Worm (Caenorhabditis elegans) whole organism, L3 larva: ENCODE data around the gene C14C6.5.

Experiments used
- R02D3.7 ChIP-seq: fragments of 150-350 bp; optimal IDR thresholded peaks from 2 replicates; lab custom pipeline; 2014; ENCODE audit warnings: missing biosample characterization, missing genetic modification characterization
- ZK546.5 ChIP-seq: sonication (generic microtip); optimal IDR thresholded peaks from 2 replicates; lab custom pipeline; 2017; ENCODE audit warnings: missing biosample characterization, missing genetic modification characterization
- aly-2 ChIP-seq: fragments of 150-350 bp; optimal IDR thresholded peaks from 2 replicates; lab custom pipeline; 2014; ENCODE audit warnings: missing biosample characterization, missing genetic modification characterization
- ama-1 ChIP-seq: fragments of 150-350 bp; optimal IDR thresholded peaks from 2 replicates; lab custom pipeline; 2018
- ceh-16 ChIP-seq: sonication (generic microtip); optimal IDR thresholded peaks from 2 replicates; lab custom pipeline; 2017; ENCODE audit warnings: missing biosample characterization, missing genetic modification characterization
- ceh-9 ChIP-seq: sonication (generic microtip); optimal IDR thresholded peaks from 2 replicates; lab custom pipeline; 2018; ENCODE audit warnings: missing biosample characterization, missing genetic modification characterization
- daf-12 ChIP-seq: fragments of 150-350 bp; optimal IDR thresholded peaks from 2 replicates; lab custom pipeline; 2014; ENCODE audit warnings: missing biosample characterization, missing genetic modification reagents, missing genetic modification characterization
- egl-27 ChIP-seq: sonication (generic microtip); optimal IDR thresholded peaks from 4 replicates; lab custom pipeline; 2017; ENCODE audit warnings: missing biosample characterization, missing genetic modification reagents, missing genetic modification characterization
- elt-1 ChIP-seq: fragments of 150-350 bp; optimal IDR thresholded peaks from 2 replicates; lab custom pipeline; 2014; ENCODE audit warnings: missing biosample characterization, missing genetic modification characterization
- elt-2 ChIP-seq: sonication (generic microtip); optimal IDR thresholded peaks from 2 replicates; lab custom pipeline; 2016; ENCODE audit warnings: missing genetic modification reagents, mild to moderate bottlenecking, missing genetic modification characterization, missing compliant biosample characterization
- elt-3 ChIP-seq, 3 experiments: fragments of 150-350 bp in 1 of 3; sonication (generic microtip) in 2 of 3; optimal IDR thresholded peaks; 2 replicates in 2 of 3; 4 replicates in 1 of 3; lab custom pipeline; 2014 to 2017; ENCODE audit warnings: missing biosample characterization in 3 of 3, missing genetic modification characterization in 3 of 3
- fkh-10 ChIP-seq: sonication (generic microtip); optimal IDR thresholded peaks from 2 replicates; lab custom pipeline; 2017; ENCODE audit warnings: missing biosample characterization, missing genetic modification reagents, missing genetic modification characterization
- fkh-2 ChIP-seq: fragments of 150-350 bp; optimal IDR thresholded peaks from 2 replicates; lab custom pipeline; 2014; ENCODE audit warnings: missing biosample characterization, missing genetic modification reagents, missing genetic modification characterization
- fos-1 ChIP-seq: fragments of 150-350 bp; optimal IDR thresholded peaks from 2 replicates; lab custom pipeline; 2014; ENCODE audit warnings: missing biosample characterization, missing genetic modification characterization
- hmg-11 ChIP-seq: sonication (generic microtip); optimal IDR thresholded peaks from 2 replicates; lab custom pipeline; 2016; ENCODE audit warnings: missing genetic modification characterization, missing compliant biosample characterization
- jun-1 ChIP-seq: fragments of 150-350 bp; optimal IDR thresholded peaks from 2 replicates; lab custom pipeline; 2014; ENCODE audit warnings: missing biosample characterization, missing genetic modification reagents, missing genetic modification characterization
- lin-15B ChIP-seq: fragments of 150-350 bp; optimal IDR thresholded peaks from 2 replicates; lab custom pipeline; 2014; ENCODE audit warnings: missing biosample characterization, missing genetic modification characterization
- mdl-1 ChIP-seq: fragments of 150-350 bp; optimal IDR thresholded peaks from 2 replicates; lab custom pipeline; 2014; ENCODE audit warnings: missing biosample characterization, missing genetic modification characterization
- nfya-1 ChIP-seq: sonication (generic microtip); optimal IDR thresholded peaks from 2 replicates; lab custom pipeline; 2017; ENCODE audit warnings: missing genetic modification characterization, mild to moderate bottlenecking, missing compliant biosample characterization, antibody characterized with exemption, moderate library complexity; ENCODE audit not compliant: insufficient read depth
- nhr-12 ChIP-seq: fragments of 150-350 bp; optimal IDR thresholded peaks from 2 replicates; lab custom pipeline; 2014; ENCODE audit warnings: missing biosample characterization, missing genetic modification characterization
- nhr-237 ChIP-seq: fragments of 150-350 bp; optimal IDR thresholded peaks from 2 replicates; lab custom pipeline; 2014; ENCODE audit warnings: missing biosample characterization, missing genetic modification characterization
- nhr-43 ChIP-seq: sonication (generic microtip); optimal IDR thresholded peaks from 2 replicates; lab custom pipeline; 2016; ENCODE audit warnings: mild to moderate bottlenecking, missing genetic modification characterization, missing compliant biosample characterization; ENCODE audit not compliant: poor library complexity, severe bottlenecking
- nhr-67 ChIP-seq: fragments of 150-350 bp; optimal IDR thresholded peaks from 2 replicates; lab custom pipeline; 2014; ENCODE audit warnings: missing biosample characterization, missing genetic modification characterization
- nhr-77 ChIP-seq: fragments of 150-350 bp; optimal IDR thresholded peaks from 2 replicates; lab custom pipeline; 2014; ENCODE audit warnings: missing biosample characterization, missing genetic modification characterization
- pha-4 ChIP-seq: fragments of 150-350 bp; optimal IDR thresholded peaks from 2 replicates; lab custom pipeline; 2014; ENCODE audit warnings: missing biosample characterization, missing genetic modification reagents, missing genetic modification characterization
- pqm-1 ChIP-seq: fragments of 150-350 bp; optimal IDR thresholded peaks from 2 replicates; lab custom pipeline; 2017; ENCODE audit warnings: missing biosample characterization, missing genetic modification characterization, inconsistent platforms
- skn-1 ChIP-seq: fragments of 150-350 bp; optimal IDR thresholded peaks from 2 replicates; lab custom pipeline; 2014; ENCODE audit warnings: missing biosample characterization, missing genetic modification characterization
- snpc-4 ChIP-seq: fragments of 150-350 bp; optimal IDR thresholded peaks from 2 replicates; lab custom pipeline; 2014; ENCODE audit warnings: missing biosample characterization, missing genetic modification characterization
- unc-39 ChIP-seq: sonication (generic microtip); optimal IDR thresholded peaks from 4 replicates; lab custom pipeline; 2017; ENCODE audit warnings: missing biosample characterization, missing genetic modification characterization
- unc-62 ChIP-seq: fragments of 150-350 bp; sonication (generic microtip); optimal IDR thresholded peaks from 4 replicates; lab custom pipeline; 2014; ENCODE audit warnings: missing biosample characterization, missing genetic modification reagents, missing genetic modification characterization
- ztf-11 ChIP-seq: fragments of 150-350 bp; optimal IDR thresholded peaks from 2 replicates; lab custom pipeline; 2014; ENCODE audit warnings: missing biosample characterization, missing genetic modification characterization

C14C6.5 gene

DNA sequence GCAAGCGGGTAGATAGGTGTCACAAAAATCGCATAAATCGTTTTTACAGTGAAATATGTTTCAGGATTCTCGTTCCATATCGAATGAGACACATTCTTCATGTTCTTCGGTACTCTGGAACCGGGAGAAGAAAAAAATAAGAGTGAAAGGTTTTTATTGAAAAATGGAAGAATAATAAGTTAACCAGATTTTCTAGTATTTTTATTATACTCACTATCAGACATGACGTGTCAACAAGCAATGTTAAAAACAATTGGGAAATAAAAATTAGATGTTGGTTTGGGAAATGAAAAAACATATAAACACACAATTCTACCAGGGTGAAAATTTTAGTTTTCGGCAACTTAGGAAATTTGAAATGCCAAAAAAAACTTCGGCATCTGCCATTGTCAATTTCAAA, 24.0 kb upstream of the C14C6.5 start, which contains the start of gene srh-37:
Gene srh-37, minus strand, starts transcription at position 101 of the 400 bp plus-strand sequence.
- TF ChIP-seq elt-3 (tag; optimal IDR thresholded peaks at IDR 0.05; lab: Kevin White, UChicago) (no peak), ceh-16 (tag; lab: Kevin White, UChicago) (no peak), R02D3.7 (no peak), nhr-67 (no peak), hmg-11 (no peak), ama-1 (lab: Kevin White, UChicago) (no peak), nhr-77 (no peak), fkh-10 (no peak), snpc-4 (tag; lab: Kevin White, UChicago) (no peak), pha-4 (tag; lab: Kevin White, UChicago) (no peak), mdl-1 (tag; lab: Kevin White, UChicago) (no peak), ceh-9 (tag; lab: Kevin White, UChicago) (no peak), fkh-2 (tag; lab: Kevin White, UChicago) (no peak), ztf-11 (no peak), nfya-1 (tag; lab: Kevin White, UChicago) (no peak), fos-1 (tag; lab: Kevin White, UChicago) (no peak), nhr-43 (tag; lab: Kevin White, UChicago) (no peak)

DNA sequence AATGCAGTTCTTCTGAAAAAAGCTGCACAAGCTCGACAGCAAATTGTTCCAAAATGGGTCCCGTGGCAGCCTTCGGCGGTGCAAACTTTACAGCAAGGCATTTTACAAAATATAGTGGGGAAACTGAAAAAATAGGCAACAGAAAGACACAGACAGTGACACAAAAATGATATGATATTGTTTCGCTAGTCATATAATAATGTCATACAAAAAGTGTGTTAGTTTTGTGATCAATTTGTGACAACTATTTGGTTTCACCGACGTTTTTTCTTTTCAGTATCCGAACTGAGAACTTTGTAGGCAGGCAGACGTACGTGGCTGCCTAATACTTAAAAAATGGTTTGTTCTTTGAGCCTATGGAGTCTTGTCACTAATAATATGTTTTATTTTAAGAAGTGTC, 17.0 kb upstream of the C14C6.5 start, which contains the start of gene nhr-210:
Gene nhr-210, minus strand, starts transcription at position 101 of the 400 bp plus-strand sequence.
- TF ChIP-seq elt-2 (tag; lab: Kevin White, UChicago) (peak; percentile 13), aly-2 (tag; lab: Kevin White, UChicago) (no peak)

DNA sequence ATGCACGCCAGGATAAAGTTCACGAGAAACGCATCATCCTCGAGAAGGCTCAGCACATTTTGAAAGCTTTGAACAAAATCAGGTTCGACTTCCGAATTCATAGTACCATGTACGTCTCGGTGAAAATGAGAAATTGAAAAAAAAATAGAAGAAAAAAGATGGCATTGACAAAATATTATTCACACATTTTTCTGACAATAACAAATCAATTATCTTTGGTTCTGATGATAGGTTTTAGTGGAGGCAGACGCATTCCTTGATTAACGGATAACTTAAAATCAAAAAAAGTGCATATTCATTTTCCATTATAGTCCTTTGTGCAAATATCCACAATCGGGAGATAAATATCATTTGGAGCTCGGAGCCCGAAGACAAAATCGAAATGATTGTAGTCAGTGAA, 14.9 kb upstream of the C14C6.5 start, which contains the start of gene srw-107:
Gene srw-107, minus strand, starts transcription at position 101 of the 400 bp plus-strand sequence.
- TF ChIP-seq daf-12 (tag; lab: Kevin White, UChicago) (no peak), elt-1 (tag; lab: Kevin White, UChicago) (no peak), fos-1 (tag; lab: Kevin White, UChicago) (no peak), fkh-2 (tag; lab: Kevin White, UChicago) (no peak), ceh-9 (tag; lab: Kevin White, UChicago) (no peak), ceh-16 (tag; lab: Kevin White, UChicago) (no peak), unc-39 (tag; lab: Kevin White, UChicago) (no peak), egl-27 (tag; lab: Kevin White, UChicago) (no peak), elt-2 (tag; lab: Kevin White, UChicago) (no peak), nhr-237 (tag; lab: Kevin White, UChicago) (no peak)

DNA sequence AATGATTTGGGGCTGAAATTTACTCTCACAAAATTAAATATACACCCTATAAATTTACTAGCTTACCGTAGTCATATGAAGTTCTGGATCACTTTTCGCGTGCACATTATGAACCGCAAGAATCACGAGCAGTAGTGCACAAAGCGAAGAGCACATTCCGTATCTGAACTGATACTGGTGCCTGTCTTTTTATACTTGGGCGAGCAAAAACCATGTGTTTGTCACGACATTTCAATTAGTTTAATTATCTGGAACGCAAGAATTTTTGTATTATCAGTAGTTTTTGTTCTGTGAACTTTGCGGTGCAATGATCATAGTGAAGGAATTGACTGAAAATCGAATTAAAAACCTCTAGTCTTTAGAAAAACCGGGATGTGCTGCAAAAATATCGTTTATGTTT, 12.4 kb upstream of the C14C6.5 start, which contains the start of gene lipl-3:
Gene lipl-3, minus strand, starts transcription at position 161 of the 400 bp plus-strand sequence.
- TF ChIP-seq fkh-10 = no peak
- TF ChIP-seq elt-2 (tag; lab: Kevin White, UChicago) = peak; percentile 43
- no peak for TF ChIP-seq lin-15B (tag; lab: Kevin White, UChicago)
- TF ChIP-seq pqm-1 (tag; lab: Kevin White, UChicago) = peak; percentile 53

ce11 chrV:525040-525439, 11.4 kb upstream of the C14C6.5 start, which contains the start of gene R11G11.16:
TSS of gene R11G11.16 (minus strand) at chrV:525140.
- no peak for TF ChIP-seq unc-62 (GFP tag; lab: Kevin White, UChicago)
- TF ChIP-seq mdl-1 (tag; lab: Kevin White, UChicago) = no peak
- TF ChIP-seq jun-1 (tag; lab: Kevin White, UChicago) = no peak
- no peak for TF ChIP-seq nhr-237 (tag; lab: Kevin White, UChicago)
- no peak for TF ChIP-seq pha-4 (tag; lab: Kevin White, UChicago)
- TF ChIP-seq nhr-12 (tag; lab: Kevin White, UChicago) = no peak
- TF ChIP-seq ZK546.5 = no peak
- TF ChIP-seq skn-1 (tag; lab: Kevin White, UChicago) = no peak

- TF ChIP-seq fkh-10 = no peak
Observed at ce11 chrV:527602-528001, 8.8 kb upstream of the C14C6.5 start, which contains the start of gene srw-108. TSS of gene srw-108 (plus strand) at chrV:527902.
